Fruit fly (Drosophila melanogaster) whole organism, embryonic: ENCODE measurements around the gene CG31675.

Experiments
- ATbp ChIP-seq: fragments of 200-800 bp; sonication (Bioruptor generic); optimal IDR thresholded peaks from 2 replicates; lab custom pipeline; 2017; ENCODE audit warnings: missing biosample characterization, mild to moderate bottlenecking, missing genetic modification characterization, missing genetic modification reagents
- Abd-B ChIP-seq: fragments of 200-800 bp; sonication (Bioruptor generic); optimal IDR thresholded peaks from 2 replicates; lab custom pipeline; 2018; ENCODE audit warnings: missing biosample characterization, mild to moderate bottlenecking, missing genetic modification characterization, moderate library complexity
- Antp ChIP-seq: fragments of 200-800 bp; sonication (Bioruptor generic); optimal IDR thresholded peaks from 3 replicates; lab custom pipeline; 2016; ENCODE audit warnings: missing biosample characterization, missing genetic modification characterization
- Atf-2 ChIP-seq: fragments of 200-800 bp; sonication (Bioruptor generic); optimal IDR thresholded peaks from 2 replicates; lab custom pipeline; 2016; ENCODE audit warnings: missing biosample characterization, missing genetic modification characterization
- CG10366 ChIP-seq: fragments of 200-800 bp; sonication (Bioruptor generic); IDR thresholded peaks from 2 replicates; pipeline ENCODE4 v1.3.6; 2022; ENCODE audit warnings: missing biosample characterization, missing genetic modification characterization
- CG12155 ChIP-seq: fragments of 200-800 bp; sonication (Bioruptor generic); optimal IDR thresholded peaks from 3 replicates; lab custom pipeline; 2016; ENCODE audit warnings: missing biosample characterization, missing genetic modification characterization
- CG1233 ChIP-seq: fragments of 200-800 bp; sonication (Bioruptor generic); optimal IDR thresholded peaks from 4 replicates; lab custom pipeline; 2018; ENCODE audit warnings: missing biosample characterization, mild to moderate bottlenecking, missing genetic modification characterization
- CG14710 ChIP-seq: fragments of 200-800 bp; sonication (Bioruptor generic); optimal IDR thresholded peaks from 3 replicates; lab custom pipeline; 2019; ENCODE audit warnings: missing biosample characterization, mild to moderate bottlenecking, missing genetic modification characterization, moderate library complexity
- CG16813 ChIP-seq: fragments of 200-800 bp; sonication (Bioruptor generic); IDR thresholded peaks from 3 replicates; pipeline ENCODE4 v1.3.6; 2022; ENCODE audit warnings: missing biosample characterization, missing genetic modification characterization; ENCODE audit not compliant: partially characterized antibody
- CG1832 ChIP-seq: fragments of 200-800 bp; sonication (Bioruptor generic); optimal IDR thresholded peaks from 2 replicates; lab custom pipeline; 2017; ENCODE audit warnings: missing biosample characterization, mild to moderate bottlenecking, missing genetic modification characterization, inconsistent platforms
- CG31224 ChIP-seq: fragments of 200-800 bp; sonication (Bioruptor generic); IDR thresholded peaks from 2 replicates; pipeline ENCODE4 v1.3.6; 2022; ENCODE audit warnings: missing biosample characterization, missing genetic modification characterization
- CG31388 ChIP-seq: fragments of 200-800 bp; sonication (Bioruptor generic); optimal IDR thresholded peaks from 2 replicates; lab custom pipeline; 2016; ENCODE audit warnings: missing biosample characterization, missing genetic modification characterization
- CG31441 ChIP-seq: fragments of 200-800 bp; sonication (Bioruptor generic); IDR thresholded peaks from 2 replicates; pipeline ENCODE4 v1.3.6; 2022; ENCODE audit warnings: missing biosample characterization, missing genetic modification characterization
- CG32532 ChIP-seq: fragments of 200-800 bp; sonication (Bioruptor generic); IDR thresholded peaks from 2 replicates; pipeline ENCODE4 v1.3.6; 2022; ENCODE audit warnings: missing biosample characterization, missing genetic modification characterization
- CG3726 ChIP-seq: fragments of 200-800 bp; sonication (Bioruptor generic); IDR thresholded peaks from 3 replicates; pipeline ENCODE4, ENCODE4 v1.3.6; 2022; ENCODE audit warnings: missing biosample characterization, missing genetic modification characterization
- CG4707 ChIP-seq: fragments of 200-800 bp; sonication (Bioruptor generic); optimal IDR thresholded peaks from 2 replicates; lab custom pipeline; 2018; ENCODE audit warnings: missing biosample characterization, mild to moderate bottlenecking, missing genetic modification characterization, moderate library complexity
- CG6272 ChIP-seq: fragments of 200-800 bp; sonication (Bioruptor generic); IDR thresholded peaks from 2 replicates; pipeline ENCODE4 v1.3.6; 2022; ENCODE audit warnings: missing biosample characterization, missing genetic modification characterization
- CG7839 ChIP-seq: fragments of 200-800 bp; sonication (Bioruptor generic); optimal IDR thresholded peaks from 3 replicates; lab custom pipeline; 2018; ENCODE audit warnings: missing biosample characterization, mild to moderate bottlenecking, missing genetic modification characterization, moderate library complexity
- CG8281 ChIP-seq: fragments of 200-800 bp; sonication (Bioruptor generic); optimal IDR thresholded peaks from 2 replicates; lab custom pipeline; 2018; ENCODE audit warnings: missing biosample characterization, mild to moderate bottlenecking, missing genetic modification characterization, moderate library complexity
- CG8944 ChIP-seq: fragments of 200-800 bp; sonication (Bioruptor generic); optimal IDR thresholded peaks from 3 replicates; lab custom pipeline; 2016; ENCODE audit warnings: missing biosample characterization, missing genetic modification characterization
- Doc2 ChIP-seq: fragments of 200-800 bp; sonication (Bioruptor generic); IDR thresholded peaks from 2 replicates; pipeline ENCODE4 v1.3.6; 2022; ENCODE audit warnings: missing biosample characterization, missing genetic modification characterization
- HLH4C ChIP-seq: fragments of 200-800 bp; sonication (Bioruptor generic); IDR thresholded peaks from 3 replicates; pipeline ENCODE4 v1.3.6; 2022; ENCODE audit warnings: missing biosample characterization, missing genetic modification characterization; ENCODE audit not compliant: partially characterized antibody
- NC2α ChIP-seq: fragments of 200-800 bp; sonication (Bioruptor generic); optimal IDR thresholded peaks from 2 replicates; lab custom pipeline; 2016; ENCODE audit warnings: missing biosample characterization, missing genetic modification characterization
- NFAT ChIP-seq: fragments of 200-800 bp; sonication (Bioruptor generic); IDR thresholded peaks from 2 replicates; pipeline ENCODE4 v1.3.6; 2022; ENCODE audit warnings: missing biosample characterization, missing genetic modification characterization
- Oli ChIP-seq: fragments of 200-800 bp; sonication (Bioruptor generic); optimal IDR thresholded peaks from 2 replicates; lab custom pipeline; 2018; ENCODE audit warnings: missing biosample characterization, mild to moderate bottlenecking, missing genetic modification characterization, moderate library complexity
- Scr ChIP-seq: fragments of 200-800 bp; sonication (Bioruptor generic); IDR thresholded peaks from 2 replicates; pipeline ENCODE4 v1.3.6; 2022; ENCODE audit warnings: missing biosample characterization, missing genetic modification characterization; ENCODE audit not compliant: partially characterized antibody
- Spps ChIP-seq: fragments of 200-800 bp; sonication (Bioruptor generic); optimal IDR thresholded peaks from 2 replicates; lab custom pipeline; 2018; ENCODE audit warnings: missing biosample characterization, mild to moderate bottlenecking, missing genetic modification characterization
- ac ChIP-seq: fragments of 200-800 bp; sonication (Bioruptor generic); optimal IDR thresholded peaks from 3 replicates; lab custom pipeline; 2017; ENCODE audit warnings: missing biosample characterization, mild to moderate bottlenecking, missing genetic modification characterization
- bab2 ChIP-seq: fragments of 200-800 bp; sonication (Bioruptor generic); optimal IDR thresholded peaks from 2 replicates; lab custom pipeline; 2016; ENCODE audit warnings: missing biosample characterization, missing genetic modification characterization
- br ChIP-seq: fragments of >200 bp; optimal IDR thresholded peaks from 2 replicates; lab custom pipeline; 2017
- cad ChIP-seq: fragments of >200 bp; optimal IDR thresholded peaks from 2 replicates; lab custom pipeline; 2017; ENCODE audit warnings: missing biosample characterization, missing genetic modification characterization
- danr ChIP-seq: fragments of 200-800 bp; sonication (Bioruptor generic); IDR thresholded peaks from 2 replicates; pipeline ENCODE4 v1.3.6; 2022; ENCODE audit warnings: missing biosample characterization, missing genetic modification characterization
- fd3F ChIP-seq: fragments of 200-800 bp; sonication (Bioruptor generic); optimal IDR thresholded peaks from 2 replicates; lab custom pipeline; 2018; ENCODE audit warnings: missing biosample characterization, mild to moderate bottlenecking, missing genetic modification characterization, moderate library complexity
- grau ChIP-seq: fragments of 200-800 bp; optimal IDR thresholded peaks from 3 replicates; lab custom pipeline; 2019; ENCODE audit warnings: missing biosample characterization, mild to moderate bottlenecking, missing genetic modification characterization, moderate library complexity
- h ChIP-seq: fragments of >200 bp; optimal IDR thresholded peaks from 2 replicates; lab custom pipeline; 2017
- lilli ChIP-seq: fragments of 200-800 bp; sonication (Bioruptor generic); optimal IDR thresholded peaks from 3 replicates; lab custom pipeline; 2016; ENCODE audit warnings: missing biosample characterization, missing genetic modification characterization
- mld ChIP-seq: fragments of 200-800 bp; sonication (Bioruptor generic); IDR thresholded peaks from 3 replicates; pipeline ENCODE4 v1.3.6; 2022; ENCODE audit warnings: missing biosample characterization, missing genetic modification characterization; ENCODE audit not compliant: partially characterized antibody
- nerfin-2 ChIP-seq: fragments of 200-800 bp; sonication (Bioruptor generic); IDR thresholded peaks from 2 replicates; pipeline ENCODE4 v1.3.6; 2022; ENCODE audit warnings: missing biosample characterization, missing genetic modification characterization; ENCODE audit not compliant: partially characterized antibody
- ranshi ChIP-seq: fragments of 200-800 bp; sonication (Bioruptor generic); IDR thresholded peaks from 2 replicates; pipeline ENCODE4 v1.3.6; 2022; ENCODE audit warnings: missing biosample characterization, missing genetic modification characterization
- ro ChIP-seq: fragments of 200-800 bp; sonication (Bioruptor generic); IDR thresholded peaks from 2 replicates; pipeline ENCODE4 v1.3.6; 2022; ENCODE audit warnings: missing biosample characterization, missing genetic modification characterization
- salm ChIP-seq: fragments of 200-800 bp; sonication (Bioruptor generic); optimal IDR thresholded peaks from 2 replicates; lab custom pipeline; 2018; ENCODE audit warnings: missing biosample characterization, mild to moderate bottlenecking, missing genetic modification characterization
- slbo ChIP-seq: fragments of 200-800 bp; sonication (Bioruptor generic); IDR thresholded peaks from 2 replicates; pipeline ENCODE4 v1.3.6; 2022; ENCODE audit warnings: missing biosample characterization, missing genetic modification characterization
- ssp ChIP-seq: fragments of 200-800 bp; sonication (Bioruptor generic); IDR thresholded peaks from 2 replicates; pipeline ENCODE4 v1.3.6; 2022; ENCODE audit warnings: missing biosample characterization, missing genetic modification characterization
- stc ChIP-seq: fragments of 200-800 bp; sonication (Bioruptor generic); IDR thresholded peaks from 2 replicates; pipeline ENCODE4 v1.3.6; 2022; ENCODE audit warnings: missing biosample characterization, missing genetic modification characterization
- tin ChIP-seq: fragments of 200-800 bp; sonication (Bioruptor generic); optimal IDR thresholded peaks from 3 replicates; lab custom pipeline; 2016; ENCODE audit warnings: missing biosample characterization, missing genetic modification characterization
- twi ChIP-seq: fragments of 200-800 bp; optimal IDR thresholded peaks from 2 replicates; lab custom pipeline; 2019; ENCODE audit warnings: missing biosample characterization, mild to moderate bottlenecking, missing genetic modification characterization, moderate library complexity
- tx ChIP-seq: fragments of 200-800 bp; sonication (Bioruptor generic); optimal IDR thresholded peaks from 2 replicates; lab custom pipeline; 2016; ENCODE audit warnings: missing biosample characterization, missing genetic modification characterization
- zfh1 ChIP-seq: fragments of 200-800 bp; sonication (Bioruptor generic); IDR thresholded peaks from 3 replicates; pipeline ENCODE4 v1.3.6; 2022; ENCODE audit warnings: missing biosample characterization, missing genetic modification characterization
- zfh2 ChIP-seq: fragments of 200-800 bp; sonication (Bioruptor generic); optimal IDR thresholded peaks from 2 replicates; lab custom pipeline; 2016; ENCODE audit warnings: missing biosample characterization, missing genetic modification characterization

CG31675 gene

DNA sequence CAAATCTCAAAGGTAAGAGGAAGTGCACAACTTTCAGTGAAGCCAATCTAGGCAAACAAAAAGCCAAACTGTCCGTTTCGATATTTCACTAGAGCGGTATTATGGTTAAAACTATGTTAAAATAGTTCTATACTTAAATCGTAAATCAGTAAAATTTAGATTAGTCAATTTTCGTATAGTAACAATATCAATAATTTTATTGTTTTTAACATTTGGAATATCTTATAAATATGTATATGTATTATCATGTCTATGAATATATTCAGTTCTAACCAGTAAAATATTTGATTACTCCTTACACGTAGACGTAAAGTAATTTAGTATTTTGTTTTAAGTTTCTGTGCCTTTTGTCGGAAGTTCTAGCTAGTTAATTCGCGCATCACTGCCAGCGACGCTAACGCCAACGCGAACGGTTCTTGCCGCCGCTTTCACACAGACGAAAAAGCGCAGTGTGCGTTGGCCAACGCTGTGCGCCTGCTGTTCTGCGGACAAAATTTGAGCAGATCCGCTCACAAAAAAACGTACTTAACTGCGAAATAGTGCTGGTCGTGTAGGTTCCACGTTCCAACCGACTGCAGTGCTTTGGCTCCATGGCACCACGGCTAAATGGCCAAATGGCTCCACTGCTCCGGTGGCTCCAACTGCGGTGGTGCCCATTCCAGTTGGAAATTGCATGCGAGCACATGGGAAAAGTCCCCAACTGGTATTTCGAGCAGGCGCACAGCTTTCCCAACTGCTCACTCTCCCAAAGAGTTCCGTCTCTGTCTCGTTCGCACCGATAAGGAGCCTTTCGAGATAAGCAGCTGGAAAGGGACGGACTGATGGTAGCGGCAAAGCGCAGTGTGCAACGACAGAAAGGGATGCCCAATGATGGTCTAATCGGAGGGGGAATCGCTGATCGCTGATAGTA, 44.1 kb upstream of the CG31675 start (continued):
- TF ChIP-seq zfh2 (GFP tag; lab: Kevin White, UChicago): no peak
- TF ChIP-seq tin (GFP tag; lab: Kevin White, UChicago): no peak
- no peak for TF ChIP-seq CG7839 (tag; lab: Kevin White, UChicago)
- TF ChIP-seq ac (GFP tag; lab: Kevin White, UChicago): no peak
- TF ChIP-seq ro: no peak
- peak; percentile 13 for TF ChIP-seq CG1233 (GFP tag; lab: Kevin White, UChicago)
- peak; percentile 40 for TF ChIP-seq twi (tag; lab: Kevin White, UChicago)
- TF ChIP-seq Atf-2 (GFP tag; lab: Kevin White, UChicago): no peak
- TF ChIP-seq CG16813: 0 out of 3 replicates have a peak, but pooled peaks have one; percentile 33
- TF ChIP-seq slbo: peak; percentile 29; the same call in 1 of the 2 replicates
- peak; percentile 19 for TF ChIP-seq CG4707 (GFP tag; lab: Kevin White, UChicago)
- TF ChIP-seq CG32532 (GFP tag; lab: Robert Waterston, UW): peak; percentile 33; the same call in 1 of the 2 replicates
- TF ChIP-seq nerfin-2 (GFP tag; lab: Robert Waterston, UW): peak; percentile 43; the same call in 1 of the 2 replicates
- TF ChIP-seq CG1832: peak; percentile 94
- no peak for TF ChIP-seq CG31388 (GFP tag; lab: Kevin White, UChicago)
- no peak for TF ChIP-seq CG8281 (tag; lab: Kevin White, UChicago)
- TF ChIP-seq danr (GFP tag; lab: Robert Waterston, UW): no peak
- TF ChIP-seq Doc2 (GFP tag; lab: Robert Waterston, UW): no peak
- TF ChIP-seq CG31441 (GFP tag; lab: Robert Waterston, UW): peak; percentile 59; the same call in 1 of the 2 replicates
- TF ChIP-seq NFAT: peak; percentile 43; the same call in 1 of the 2 replicates
- no peak for TF ChIP-seq lilli (GFP tag; lab: Kevin White, UChicago)
- TF ChIP-seq bab2 (GFP tag; lab: Kevin White, UChicago): no peak
- TF ChIP-seq tx: no peak
- no peak for TF ChIP-seq h
- TF ChIP-seq zfh1 (GFP tag; lab: Robert Waterston, UW): peak; percentile 29; the same call in 1 of the 3 replicates
- no peak for TF ChIP-seq fd3F (GFP tag; lab: Kevin White, UChicago)
- peak; percentile 48 for TF ChIP-seq Scr (GFP tag; lab: Robert Waterston, UW)
- TF ChIP-seq HLH4C (GFP tag; lab: Robert Waterston, UW): peak; percentile 55; the same call in 2 of the 3 replicates
- no peak for TF ChIP-seq CG3726
- TF ChIP-seq CG8944 (GFP tag; lab: Kevin White, UChicago): no peak
- TF ChIP-seq mld (GFP tag; lab: Robert Waterston, UW): peak; percentile 54; the same call in 2 of the 3 replicates
- TF ChIP-seq Abd-B (GFP tag; lab: Kevin White, UChicago): no peak
- no peak for TF ChIP-seq CG6272 (GFP tag; lab: Robert Waterston, UW)
- peak; percentile 16; the same call in 1 of the 2 replicates for TF ChIP-seq stc (GFP tag; lab: Robert Waterston, UW)
- no peak for TF ChIP-seq cad (GFP tag; lab: Kevin White, UChicago)
- TF ChIP-seq br (lab: Kevin White, UChicago): no peak
- TF ChIP-seq salm: no peak
- TF ChIP-seq CG12155 (GFP tag; lab: Kevin White, UChicago): no peak
- peak; percentile 9 for TF ChIP-seq CG14710
- TF ChIP-seq ranshi (GFP tag; lab: Robert Waterston, UW): no peak
- TF ChIP-seq Oli (tag; lab: Kevin White, UChicago): peak; percentile 30
- no peak for TF ChIP-seq NC2α (GFP tag; lab: Kevin White, UChicago)
- TF ChIP-seq Spps (tag; lab: Kevin White, UChicago): no peak
- peak; percentile 29; the same call in 1 of the 2 replicates for TF ChIP-seq ssp
- peak; percentile 12 for TF ChIP-seq Antp (GFP tag; lab: Kevin White, UChicago)
- TF ChIP-seq CG31224 (GFP tag; lab: Robert Waterston, UW): peak; percentile 100
- TF ChIP-seq grau (tag; lab: Kevin White, UChicago): peak; percentile 15
- TF ChIP-seq CG10366: no peak
- peak; percentile 2 for TF ChIP-seq ATbp
